Fruit fly (Drosophila melanogaster) whole organism, embryonic: Measurements from ENCODE around the gene Pex11c.
A peak's percentile ranks its signal among the peaks of the same experiment; 100 is the strongest.

ENCODE experiments used
- Adf1 ChIP-seq: fragments of 200-800 bp; sonication (Bioruptor generic); IDR thresholded peaks from 2 replicates; pipeline ENCODE4 v1.3.6; 2022; ENCODE audit warnings: missing biosample characterization, missing genetic modification characterization
- Blimp-1 ChIP-seq: fragments of 200-800 bp; sonication (Bioruptor generic); optimal IDR thresholded peaks from 3 replicates; lab custom pipeline; 2018; ENCODE audit warnings: missing biosample characterization, missing genetic modification characterization, mild to moderate bottlenecking, moderate library complexity, missing genetic modification reagents
- CG10274 ChIP-seq: fragments of 200-800 bp; sonication (Bioruptor generic); optimal IDR thresholded peaks from 3 replicates; lab custom pipeline; 2017; ENCODE audit warnings: missing biosample characterization, mild to moderate bottlenecking, missing genetic modification characterization
- CG10979 ChIP-seq: fragments of 200-800 bp; sonication (Bioruptor generic); optimal IDR thresholded peaks from 2 replicates; lab custom pipeline; 2018; ENCODE audit warnings: missing biosample characterization, mild to moderate bottlenecking, missing genetic modification characterization, moderate library complexity
- CG11504 ChIP-seq: fragments of 200-800 bp; sonication (Bioruptor generic); optimal IDR thresholded peaks from 3 replicates; lab custom pipeline; 2019; ENCODE audit warnings: missing biosample characterization, mild to moderate bottlenecking, missing genetic modification characterization, moderate library complexity
- CG12299 ChIP-seq: fragments of 200-800 bp; sonication (Bioruptor generic); optimal IDR thresholded peaks from 2 replicates; lab custom pipeline; 2018; ENCODE audit warnings: missing biosample characterization, mild to moderate bottlenecking, missing genetic modification characterization
- CG12769 ChIP-seq: fragments of 200-800 bp; sonication (Bioruptor generic); optimal IDR thresholded peaks from 2 replicates; lab custom pipeline; 2019; ENCODE audit warnings: missing biosample characterization, mild to moderate bottlenecking, missing genetic modification characterization, moderate library complexity
- CG12942 ChIP-seq: fragments of 200-800 bp; sonication (Bioruptor generic); optimal IDR thresholded peaks from 3 replicates; lab custom pipeline; 2016; ENCODE audit warnings: missing biosample characterization, missing genetic modification characterization
- CG15601 ChIP-seq: fragments of 200-800 bp; sonication (Bioruptor generic); optimal IDR thresholded peaks from 3 replicates; lab custom pipeline; 2019; ENCODE audit warnings: missing biosample characterization, mild to moderate bottlenecking, missing genetic modification characterization, moderate library complexity
- CG17328 ChIP-seq: fragments of 200-800 bp; sonication (Bioruptor generic); IDR thresholded peaks from 2 replicates; pipeline ENCODE4 v1.3.6; 2022; ENCODE audit warnings: missing biosample characterization, missing genetic modification characterization
- CG2116 ChIP-seq: fragments of 200-800 bp; sonication (Bioruptor generic); optimal IDR thresholded peaks from 3 replicates; lab custom pipeline; 2018; ENCODE audit warnings: missing biosample characterization, mild to moderate bottlenecking, missing genetic modification characterization
- CG3407 ChIP-seq: fragments of 200-800 bp; sonication (Bioruptor generic); optimal IDR thresholded peaks from 2 replicates; lab custom pipeline; 2018; ENCODE audit warnings: missing biosample characterization, mild to moderate bottlenecking, missing genetic modification characterization
- CG3847 ChIP-seq: fragments of 200-800 bp; sonication (Bioruptor generic); IDR thresholded peaks from 2 replicates; pipeline ENCODE4 v1.3.6; 2022; ENCODE audit warnings: missing biosample characterization, missing genetic modification characterization
- CG4424 ChIP-seq: fragments of 200-800 bp; sonication (Bioruptor generic); optimal IDR thresholded peaks from 3 replicates; lab custom pipeline; 2016; ENCODE audit warnings: missing biosample characterization, missing genetic modification characterization
- CG4730 ChIP-seq: fragments of 200-800 bp; sonication (Bioruptor generic); IDR thresholded peaks from 2 replicates; pipeline ENCODE4 v1.3.6; 2022; ENCODE audit warnings: missing biosample characterization, missing genetic modification characterization
- CG5245 ChIP-seq: fragments of 200-800 bp; sonication (Bioruptor generic); optimal IDR thresholded peaks from 3 replicates; lab custom pipeline; 2016; ENCODE audit warnings: missing biosample characterization, missing genetic modification characterization
- CG7839 ChIP-seq: fragments of 200-800 bp; sonication (Bioruptor generic); optimal IDR thresholded peaks from 3 replicates; lab custom pipeline; 2018; ENCODE audit warnings: missing biosample characterization, mild to moderate bottlenecking, missing genetic modification characterization, moderate library complexity
- CG8290 ChIP-seq, 3 experiments: fragments of 200-800 bp; sonication (Bioruptor generic); optimal IDR thresholded peaks; 2 replicates each; lab custom pipeline; 2016 to 2019; ENCODE audit warnings: missing biosample characterization in 3 of 3, missing genetic modification characterization in 3 of 3, mild to moderate bottlenecking in 2 of 3, moderate library complexity in 1 of 3
- CG8478 ChIP-seq: fragments of >200 bp; optimal IDR thresholded peaks from 2 replicates; lab custom pipeline; 2018
- CG9876 ChIP-seq: fragments of 200-800 bp; sonication (Bioruptor generic); optimal IDR thresholded peaks from 2 replicates; lab custom pipeline; 2016; ENCODE audit warnings: missing biosample characterization, missing genetic modification characterization
- D ChIP-seq, 2 experiments: fragments of 200-800 bp in 1 of 2; fragments of >200 bp in 1 of 2; sonication (Bioruptor generic) in 1 of 2; optimal IDR thresholded peaks; 2 replicates in 1 of 2; 3 replicates in 1 of 2; lab custom pipeline; 2017; ENCODE audit warnings: mild to moderate bottlenecking in 1 of 2, missing biosample characterization in 1 of 2, missing genetic modification characterization in 1 of 2, missing genetic modification reagents in 1 of 2
- Dad ChIP-seq: fragments of 200-800 bp; sonication (Bioruptor generic); optimal IDR thresholded peaks from 3 replicates; lab custom pipeline; 2016; ENCODE audit warnings: missing biosample characterization, missing genetic modification characterization
- Dll ChIP-seq: fragments of 200-800 bp; sonication (Bioruptor generic); IDR thresholded peaks from 4 replicates; pipeline ENCODE4 v1.3.6; 2022; ENCODE audit warnings: missing biosample characterization, missing genetic modification characterization; ENCODE audit not compliant: partially characterized antibody
- Fer2 ChIP-seq: fragments of 200-800 bp; sonication (Bioruptor generic); optimal IDR thresholded peaks from 2 replicates; lab custom pipeline; 2018; ENCODE audit warnings: missing biosample characterization, mild to moderate bottlenecking, missing genetic modification characterization, moderate library complexity
- HLH3B ChIP-seq: fragments of 200-800 bp; sonication (Bioruptor generic); IDR thresholded peaks from 2 replicates; pipeline ENCODE4 v1.3.6; 2022; ENCODE audit warnings: missing biosample characterization, missing genetic modification characterization
- HmgZ ChIP-seq: fragments of 200-800 bp; sonication (Bioruptor generic); optimal IDR thresholded peaks from 2 replicates; lab custom pipeline; 2018; ENCODE audit warnings: missing biosample characterization, mild to moderate bottlenecking, missing genetic modification characterization
- Hr51 ChIP-seq, 2 experiments: fragments of 200-800 bp; sonication (Bioruptor generic); optimal IDR thresholded peaks; 2 replicates in 1 of 2; 3 replicates in 1 of 2; lab custom pipeline; 2016 to 2018; ENCODE audit warnings: missing biosample characterization in 2 of 2, missing genetic modification characterization in 2 of 2, mild to moderate bottlenecking in 1 of 2, moderate library complexity in 1 of 2
- Jarid2 ChIP-seq: fragments of 200-800 bp; sonication (Bioruptor generic); optimal IDR thresholded peaks from 3 replicates; lab custom pipeline; 2017; ENCODE audit warnings: mild to moderate bottlenecking, missing biosample characterization, missing genetic modification reagents, missing genetic modification characterization
- Meics ChIP-seq: fragments of 200-800 bp; sonication (Bioruptor generic); optimal IDR thresholded peaks from 2 replicates; lab custom pipeline; 2017; ENCODE audit warnings: missing biosample characterization, mild to moderate bottlenecking, missing genetic modification characterization
- Pdp1 ChIP-seq, 2 experiments: fragments of 200-800 bp; sonication (Bioruptor generic); optimal IDR thresholded peaks; 3 replicates each; lab custom pipeline; 2016; ENCODE audit warnings: missing biosample characterization in 2 of 2, missing genetic modification characterization in 2 of 2, mild to moderate bottlenecking in 1 of 2, moderate library complexity in 1 of 2
- Six4 ChIP-seq: fragments of 200-800 bp; sonication (Bioruptor generic); optimal IDR thresholded peaks from 2 replicates; lab custom pipeline; 2016; ENCODE audit warnings: missing biosample characterization, missing genetic modification characterization
- Trl ChIP-seq, 3 experiments: fragments of >200 bp in 2 of 3; fragments of 200-800 bp in 1 of 3; sonication (Bioruptor generic) in 1 of 3; optimal IDR thresholded peaks; 2 replicates in 1 of 3; 3 replicates in 2 of 3; lab custom pipeline; 2016 to 2017; ENCODE audit warnings: missing biosample characterization in 1 of 3, missing genetic modification characterization in 1 of 3
- ab ChIP-seq: fragments of 200-800 bp; sonication (Bioruptor generic); optimal IDR thresholded peaks from 2 replicates; lab custom pipeline; 2016; ENCODE audit warnings: missing biosample characterization, missing genetic modification characterization
- ash1 ChIP-seq: fragments of 200-800 bp; sonication (Bioruptor generic); optimal IDR thresholded peaks from 2 replicates; lab custom pipeline; 2018; ENCODE audit warnings: missing biosample characterization, mild to moderate bottlenecking, missing genetic modification characterization
- crol ChIP-seq: fragments of 200-800 bp; sonication (Bioruptor generic); IDR thresholded peaks from 2 replicates; pipeline ENCODE4 v1.3.6; 2022; ENCODE audit warnings: missing biosample characterization, missing genetic modification characterization
- gem ChIP-seq: fragments of 200-800 bp; sonication (Bioruptor generic); optimal IDR thresholded peaks from 2 replicates; lab custom pipeline; 2019; ENCODE audit warnings: missing biosample characterization, mild to moderate bottlenecking, missing genetic modification characterization, moderate library complexity
- h ChIP-seq: fragments of >200 bp; optimal IDR thresholded peaks from 2 replicates; lab custom pipeline; 2017
- hth ChIP-seq: fragments of >200 bp; optimal IDR thresholded peaks from 2 replicates; lab custom pipeline; 2017; ENCODE audit warnings: inconsistent platforms
- ind ChIP-seq: fragments of 200-800 bp; sonication (Bioruptor generic); optimal IDR thresholded peaks from 3 replicates; lab custom pipeline; 2016; ENCODE audit warnings: missing biosample characterization, missing genetic modification characterization
- inv ChIP-seq: fragments of 200-800 bp; sonication (Bioruptor generic); IDR thresholded peaks from 2 replicates; pipeline ENCODE4 v1.3.6; 2022; ENCODE audit warnings: missing biosample characterization, missing genetic modification characterization; ENCODE audit not compliant: partially characterized antibody
- knrl ChIP-seq: fragments of 200-800 bp; sonication (Bioruptor generic); IDR thresholded peaks from 3 replicates; pipeline ENCODE4 v1.3.6; 2022; ENCODE audit warnings: missing biosample characterization, missing genetic modification characterization; ENCODE audit not compliant: partially characterized antibody
- lab ChIP-seq: fragments of 200-800 bp; sonication (Bioruptor generic); optimal IDR thresholded peaks from 3 replicates; lab custom pipeline; 2017; ENCODE audit warnings: missing biosample characterization, missing genetic modification characterization, mild to moderate bottlenecking, moderate library complexity, missing genetic modification reagents
- onecut ChIP-seq: fragments of 200-800 bp; sonication (Bioruptor generic); IDR thresholded peaks from 2 replicates; pipeline ENCODE4 v1.3.6; 2022; ENCODE audit warnings: missing biosample characterization, missing genetic modification characterization
- pzg ChIP-seq: fragments of 200-800 bp; sonication (Bioruptor generic); optimal IDR thresholded peaks from 3 replicates; lab custom pipeline; 2018; ENCODE audit warnings: missing biosample characterization, mild to moderate bottlenecking, missing genetic modification characterization, moderate library complexity
- ranshi ChIP-seq: fragments of 200-800 bp; sonication (Bioruptor generic); IDR thresholded peaks from 2 replicates; pipeline ENCODE4 v1.3.6; 2022; ENCODE audit warnings: missing biosample characterization, missing genetic modification characterization
- sna ChIP-seq: fragments of 200-800 bp; sonication (Bioruptor generic); IDR thresholded peaks from 2 replicates; pipeline ENCODE4 v1.3.6; 2022; ENCODE audit warnings: missing biosample characterization, missing genetic modification characterization; ENCODE audit not compliant: partially characterized antibody
- tna ChIP-seq: fragments of 200-800 bp; sonication (Bioruptor generic); IDR thresholded peaks from 2 replicates; pipeline ENCODE4 v1.3.6; 2022; ENCODE audit warnings: missing biosample characterization, missing genetic modification characterization; ENCODE audit not compliant: partially characterized antibody
- toy ChIP-seq: fragments of 200-800 bp; sonication (Bioruptor generic); IDR thresholded peaks from 2 replicates; pipeline ENCODE4 v1.3.6; 2022; ENCODE audit warnings: missing biosample characterization, missing genetic modification characterization
- trem ChIP-seq: fragments of 200-800 bp; optimal IDR thresholded peaks from 3 replicates; lab custom pipeline; 2019; ENCODE audit warnings: missing biosample characterization, mild to moderate bottlenecking, missing genetic modification characterization, moderate library complexity

The Pex11c gene

DNA sequence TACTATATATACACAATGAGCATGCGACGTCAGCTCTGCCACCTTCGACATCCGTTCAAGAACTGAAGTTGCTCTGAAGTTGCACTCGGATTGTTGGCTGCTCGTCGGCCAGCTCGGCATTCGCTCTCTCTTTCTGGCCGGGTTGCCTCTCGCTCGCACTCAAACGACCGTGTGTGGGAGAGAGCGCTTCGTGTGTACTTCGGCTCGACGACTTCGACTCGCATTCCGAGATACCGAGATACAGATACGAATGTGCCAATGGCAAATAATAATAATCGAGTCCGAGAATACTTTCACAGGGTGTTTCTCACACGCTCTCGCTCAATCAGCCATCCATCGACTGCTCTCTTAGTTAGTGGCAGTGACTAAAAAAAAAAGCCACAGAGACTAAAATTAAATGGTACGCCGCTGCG lies 37.2 kb downstream of the Pex11c start (continued):
- TF ChIP-seq CG11504 (peak; percentile 30), D (optimal IDR thresholded peaks at IDR 0.05; lab: Kevin White, UChicago) (no peak), D (GFP tag; optimal IDR thresholded peaks at IDR 0.05; lab: Kevin White, UChicago) (no peak), ab (GFP tag; lab: Kevin White, UChicago) (no peak), Trl (optimal IDR thresholded peaks at IDR 0.05; lab: Kevin White, UChicago) (peak; percentile 68 to 77), Trl (GFP tag; optimal IDR thresholded peaks at IDR 0.05; lab: Kevin White, UChicago) (peak; percentile 50), crol (GFP tag; lab: Robert Waterston, UW) (no peak), CG4730 (GFP tag; lab: Robert Waterston, UW) (no peak), Dll (GFP tag; lab: Robert Waterston, UW) (no peak), CG5245 (GFP tag; lab: Kevin White, UChicago) (no peak), Fer2 (tag; lab: Kevin White, UChicago) (no peak), CG15601 (tag; lab: Kevin White, UChicago) (no peak), CG3407 (GFP tag; lab: Kevin White, UChicago) (no peak), Meics (peak; percentile 26), sna (peak; percentile 66), Adf1 (GFP tag; lab: Robert Waterston, UW) (peak; percentile 66; the same call in 1 of the 2 replicates), lab (GFP tag; lab: Kevin White, UChicago) (peak; percentile 40), Hr51 (GFP tag; optimal IDR thresholded peaks at IDR 0.05; lab: Kevin White, UChicago) (no peak), h (lab: Kevin White, UChicago) (no peak), CG12942 (GFP tag; lab: Kevin White, UChicago) (no peak), CG10274 (no peak), CG3847 (GFP tag; lab: Robert Waterston, UW) (0 out of 2 replicates have a peak, but pooled peaks have one; percentile 24), toy (GFP tag; lab: Robert Waterston, UW) (no peak), gem (tag; lab: Kevin White, UChicago) (no peak), HLH3B (GFP tag; lab: Robert Waterston, UW) (peak; percentile 30; the same call in 1 of the 2 replicates), CG2116 (GFP tag; lab: Kevin White, UChicago) (no peak), CG8290 (GFP tag; optimal IDR thresholded peaks at IDR 0.05; lab: Kevin White, UChicago) (peak; percentile 62), CG8290 (tag; optimal IDR thresholded peaks at IDR 0.05; lab: Kevin White, UChicago) (peak in 1 of 2 experiments; percentile 68), trem (tag; lab: Kevin White, UChicago) (peak; percentile 25), CG12769 (tag; lab: Kevin White, UChicago) (peak; percentile 67), Dad (GFP tag; lab: Kevin White, UChicago) (no peak), Six4 (GFP tag; lab: Kevin White, UChicago) (no peak), CG12299 (tag; lab: Kevin White, UChicago) (no peak), CG9876 (GFP tag; lab: Kevin White, UChicago) (no peak), knrl (peak; percentile 13; the same call in 1 of the 3 replicates), CG4424 (GFP tag; lab: Kevin White, UChicago) (no peak), onecut (GFP tag; lab: Robert Waterston, UW) (peak; percentile 30; the same call in 1 of the 2 replicates), Blimp-1 (GFP tag; lab: Kevin White, UChicago) (peak; percentile 9), HmgZ (peak; percentile 56), CG8478 (peak; percentile 91), tna (GFP tag; lab: Robert Waterston, UW) (peak; percentile 54; the same call in 1 of the 2 replicates), Jarid2 (GFP tag; lab: Kevin White, UChicago) (peak; percentile 98), CG10979 (peak; percentile 42), Pdp1 (GFP tag; optimal IDR thresholded peaks at IDR 0.05; lab: Kevin White, UChicago) (peak in 1 of 2 experiments; percentile 31), CG7839 (tag; lab: Kevin White, UChicago) (peak; percentile 16), ash1 (peak; percentile 37), ind (GFP tag; lab: Kevin White, UChicago) (no peak), ranshi (0 out of 2 replicates have a peak, but pooled peaks have one; percentile 18), inv (GFP tag; lab: Robert Waterston, UW) (no peak), pzg (no peak), CG17328 (GFP tag; lab: Robert Waterston, UW) (peak; percentile 42; the same call in 1 of the 2 replicates), hth (lab: Kevin White, UChicago) (no peak)
